Fruit fly (Drosophila melanogaster) whole organism, embryonic: ENCODE measurements around the gene Cpr64Ab.

ENCODE experiments used
- CG1024 ChIP-seq: fragments of 200-800 bp; sonication (Bioruptor generic); IDR thresholded peaks from 2 replicates; pipeline ENCODE4 v1.3.6; 2022; ENCODE audit warnings: missing biosample characterization, missing genetic modification characterization
- CG10321 ChIP-seq: fragments of 200-800 bp; sonication (Bioruptor generic); IDR thresholded peaks from 2 replicates; pipeline ENCODE4 v1.3.6; 2022; ENCODE audit warnings: missing biosample characterization, missing genetic modification characterization
- CG12104 ChIP-seq: fragments of 200-800 bp; sonication (Bioruptor generic); optimal IDR thresholded peaks from 3 replicates; lab custom pipeline; 2016; ENCODE audit warnings: missing biosample characterization, missing genetic modification characterization
- CG14667 ChIP-seq: fragments of 200-800 bp; sonication (Bioruptor generic); IDR thresholded peaks from 2 replicates; pipeline ENCODE4 v1.3.6; 2022; ENCODE audit warnings: missing biosample characterization, missing genetic modification characterization
- CG15601 ChIP-seq: fragments of 200-800 bp; sonication (Bioruptor generic); optimal IDR thresholded peaks from 3 replicates; lab custom pipeline; 2019; ENCODE audit warnings: missing biosample characterization, mild to moderate bottlenecking, missing genetic modification characterization, moderate library complexity
- CG1602 ChIP-seq: fragments of 200-800 bp; sonication (Bioruptor generic); optimal IDR thresholded peaks from 3 replicates; lab custom pipeline; 2016; ENCODE audit warnings: missing biosample characterization, missing genetic modification characterization
- CG1603 ChIP-seq: fragments of 200-800 bp; sonication (Bioruptor generic); optimal IDR thresholded peaks from 2 replicates; lab custom pipeline; 2019; ENCODE audit warnings: missing biosample characterization, mild to moderate bottlenecking, missing genetic modification characterization, moderate library complexity
- CG16815 ChIP-seq: fragments of 200-800 bp; sonication (Bioruptor generic); optimal IDR thresholded peaks from 3 replicates; lab custom pipeline; 2017; ENCODE audit warnings: missing biosample characterization, mild to moderate bottlenecking, missing genetic modification characterization
- CG17385 ChIP-seq: fragments of 200-800 bp; sonication (Bioruptor generic); optimal IDR thresholded peaks from 3 replicates; lab custom pipeline; 2018; ENCODE audit warnings: missing biosample characterization, mild to moderate bottlenecking, missing genetic modification characterization
- CG17568 ChIP-seq: fragments of 200-800 bp; sonication (Bioruptor generic); optimal IDR thresholded peaks from 2 replicates; lab custom pipeline; 2018; ENCODE audit warnings: missing biosample characterization, mild to moderate bottlenecking, missing genetic modification characterization, moderate library complexity
- CG2712 ChIP-seq: fragments of 200-800 bp; optimal IDR thresholded peaks from 3 replicates; lab custom pipeline; 2019; ENCODE audit warnings: missing biosample characterization, mild to moderate bottlenecking, missing genetic modification characterization, moderate library complexity
- CG3726 ChIP-seq: fragments of 200-800 bp; sonication (Bioruptor generic); IDR thresholded peaks from 3 replicates; pipeline ENCODE4, ENCODE4 v1.3.6; 2022; ENCODE audit warnings: missing biosample characterization, missing genetic modification characterization
- CG4424 ChIP-seq: fragments of 200-800 bp; sonication (Bioruptor generic); optimal IDR thresholded peaks from 3 replicates; lab custom pipeline; 2016; ENCODE audit warnings: missing biosample characterization, missing genetic modification characterization
- CG5180 ChIP-seq: fragments of 200-800 bp; sonication (Bioruptor generic); optimal IDR thresholded peaks from 3 replicates; lab custom pipeline; 2017; ENCODE audit warnings: missing biosample characterization, missing genetic modification characterization, mild to moderate bottlenecking, moderate library complexity, missing genetic modification reagents
- CG6272 ChIP-seq: fragments of 200-800 bp; sonication (Bioruptor generic); IDR thresholded peaks from 2 replicates; pipeline ENCODE4 v1.3.6; 2022; ENCODE audit warnings: missing biosample characterization, missing genetic modification characterization
- CG6689 ChIP-seq: fragments of 200-800 bp; sonication (Bioruptor generic); IDR thresholded peaks from 2 replicates; pipeline ENCODE4 v1.3.6; 2022; ENCODE audit warnings: missing biosample characterization, missing genetic modification characterization
- CG7556 ChIP-seq: fragments of 200-800 bp; sonication (Bioruptor generic); optimal IDR thresholded peaks from 2 replicates; lab custom pipeline; 2017; ENCODE audit warnings: missing biosample characterization, mild to moderate bottlenecking, missing genetic modification characterization
- CG7928 ChIP-seq: fragments of 200-800 bp; sonication (Bioruptor generic); optimal IDR thresholded peaks from 2 replicates; lab custom pipeline; 2017; ENCODE audit warnings: missing biosample characterization, mild to moderate bottlenecking, missing genetic modification characterization
- CG7987 ChIP-seq: fragments of 200-800 bp; sonication (Bioruptor generic); optimal IDR thresholded peaks from 2 replicates; lab custom pipeline; 2018; ENCODE audit warnings: missing biosample characterization, mild to moderate bottlenecking, missing genetic modification characterization, moderate library complexity
- CG9727 ChIP-seq: fragments of 200-800 bp; sonication (Bioruptor generic); optimal IDR thresholded peaks from 3 replicates; lab custom pipeline; 2017; ENCODE audit warnings: missing biosample characterization, mild to moderate bottlenecking, missing genetic modification characterization
- Deaf1 ChIP-seq: fragments of 200-800 bp; optimal IDR thresholded peaks from 3 replicates; lab custom pipeline; 2019; ENCODE audit warnings: missing biosample characterization, mild to moderate bottlenecking, missing genetic modification characterization, moderate library complexity
- Hey ChIP-seq: fragments of 200-800 bp; sonication (Bioruptor generic); optimal IDR thresholded peaks from 3 replicates; lab custom pipeline; 2018; ENCODE audit warnings: missing biosample characterization, mild to moderate bottlenecking, missing genetic modification characterization
- Hr51 ChIP-seq, 2 experiments: fragments of 200-800 bp; sonication (Bioruptor generic); optimal IDR thresholded peaks; 2 replicates in 1 of 2; 3 replicates in 1 of 2; lab custom pipeline; 2016 to 2018; ENCODE audit warnings: missing biosample characterization in 2 of 2, missing genetic modification characterization in 2 of 2, mild to moderate bottlenecking in 1 of 2, moderate library complexity in 1 of 2
- Mad ChIP-seq: fragments of 200-800 bp; sonication (Bioruptor generic); optimal IDR thresholded peaks from 2 replicates; lab custom pipeline; 2016; ENCODE audit warnings: missing biosample characterization, missing genetic modification characterization
- Mrtf ChIP-seq: fragments of 200-800 bp; sonication (Bioruptor generic); IDR thresholded peaks from 3 replicates; pipeline ENCODE4 v1.3.6; 2022; ENCODE audit warnings: missing biosample characterization, missing genetic modification characterization
- Nf-YB ChIP-seq: fragments of 200-800 bp; sonication (Bioruptor generic); optimal IDR thresholded peaks from 3 replicates; lab custom pipeline; 2019; ENCODE audit warnings: missing biosample characterization, mild to moderate bottlenecking, missing genetic modification characterization, moderate library complexity
- Ravus ChIP-seq: fragments of 200-800 bp; sonication (Bioruptor generic); IDR thresholded peaks from 2 replicates; pipeline ENCODE4 v1.3.6; 2022; ENCODE audit warnings: missing biosample characterization, missing genetic modification characterization
- Sox102F ChIP-seq: fragments of 200-800 bp; sonication (Bioruptor generic); optimal IDR thresholded peaks from 2 replicates; lab custom pipeline; 2018; ENCODE audit warnings: missing biosample characterization, mild to moderate bottlenecking, missing genetic modification characterization, moderate library complexity
- TFAM ChIP-seq: fragments of 200-800 bp; sonication (Bioruptor generic); optimal IDR thresholded peaks from 2 replicates; lab custom pipeline; 2017; ENCODE audit warnings: missing biosample characterization, missing genetic modification characterization, inconsistent platforms
- ato ChIP-seq: fragments of 200-800 bp; sonication (Bioruptor generic); IDR thresholded peaks from 2 replicates; pipeline ENCODE4 v1.3.6; 2022; ENCODE audit warnings: missing biosample characterization, missing genetic modification characterization; ENCODE audit not compliant: partially characterized antibody
- bab2 ChIP-seq: fragments of 200-800 bp; sonication (Bioruptor generic); optimal IDR thresholded peaks from 2 replicates; lab custom pipeline; 2016; ENCODE audit warnings: missing biosample characterization, missing genetic modification characterization
- cad ChIP-seq: fragments of >200 bp; optimal IDR thresholded peaks from 2 replicates; lab custom pipeline; 2017; ENCODE audit warnings: missing biosample characterization, missing genetic modification characterization
- caup ChIP-seq: fragments of 200-800 bp; sonication (Bioruptor generic); optimal IDR thresholded peaks from 3 replicates; lab custom pipeline; 2017; ENCODE audit warnings: missing biosample characterization, mild to moderate bottlenecking, missing genetic modification characterization, moderate library complexity; ENCODE audit not compliant: severe bottlenecking
- dpn ChIP-seq, 2 experiments: fragments of 200-800 bp; sonication (Bioruptor generic); optimal IDR thresholded peaks; 3 replicates each; lab custom pipeline; 2016; ENCODE audit warnings: missing biosample characterization in 2 of 2, missing genetic modification characterization in 2 of 2
- insv ChIP-seq, 2 experiments: fragments of 200-800 bp; sonication (Bioruptor generic); optimal IDR thresholded peaks; 3 replicates each; lab custom pipeline; 2016 to 2018; ENCODE audit warnings: missing biosample characterization in 2 of 2, missing genetic modification characterization in 2 of 2
- jigr1 ChIP-seq: fragments of 200-800 bp; sonication (Bioruptor generic); IDR thresholded peaks from 3 replicates; pipeline ENCODE4 v1.3.6; 2022; ENCODE audit warnings: missing biosample characterization, missing genetic modification characterization
- klu ChIP-seq: fragments of 200-800 bp; sonication (Bioruptor generic); IDR thresholded peaks from 2 replicates; pipeline ENCODE4 v1.3.6; 2022; ENCODE audit warnings: missing biosample characterization, missing genetic modification characterization
- mirr ChIP-seq: fragments of 200-800 bp; sonication (Bioruptor generic); optimal IDR thresholded peaks from 3 replicates; lab custom pipeline; 2018; ENCODE audit warnings: missing biosample characterization, mild to moderate bottlenecking, missing genetic modification characterization
- pan ChIP-seq, 4 experiments: fragments of >200 bp in 3 of 4; fragments of 200-800 bp in 1 of 4; sonication (Bioruptor generic) in 1 of 4; optimal IDR thresholded peaks in 3 of 4; IDR thresholded peaks in 1 of 4; 2 replicates each; pipeline versions ENCODE4 v1.3.6 to Lab custom; 2017 to 2022; ENCODE audit warnings: missing biosample characterization in 2 of 4, missing genetic modification characterization in 2 of 4, mixed read lengths in 1 of 4
- phol ChIP-seq: fragments of 200-800 bp; sonication (Bioruptor generic); optimal IDR thresholded peaks from 3 replicates; lab custom pipeline; 2018; ENCODE audit warnings: missing biosample characterization, mild to moderate bottlenecking, missing genetic modification characterization, moderate library complexity
- pros ChIP-seq: fragments of 200-800 bp; sonication (Bioruptor generic); optimal IDR thresholded peaks from 3 replicates; lab custom pipeline; 2019; ENCODE audit warnings: missing biosample characterization, mild to moderate bottlenecking, missing genetic modification characterization, moderate library complexity
- repo ChIP-seq: fragments of 200-800 bp; sonication (Bioruptor generic); optimal IDR thresholded peaks from 2 replicates; lab custom pipeline; 2016; ENCODE audit warnings: missing biosample characterization, missing genetic modification characterization
- sens ChIP-seq: fragments of 200-800 bp; sonication (Bioruptor generic); peaks from one replicate; lab custom pipeline; 2016; ENCODE audit warnings: missing biosample characterization, missing genetic modification characterization
- sug ChIP-seq: fragments of 200-800 bp; optimal IDR thresholded peaks from 2 replicates; lab custom pipeline; 2019; ENCODE audit warnings: missing biosample characterization, mild to moderate bottlenecking, missing genetic modification characterization, moderate library complexity
- tgo ChIP-seq: fragments of 200-800 bp; sonication (Bioruptor generic); IDR thresholded peaks from 3 replicates; pipeline ENCODE4 v1.3.6; 2022; ENCODE audit warnings: missing biosample characterization, missing genetic modification characterization
- tin ChIP-seq: fragments of 200-800 bp; sonication (Bioruptor generic); optimal IDR thresholded peaks from 3 replicates; lab custom pipeline; 2016; ENCODE audit warnings: missing biosample characterization, missing genetic modification characterization
- trem ChIP-seq: fragments of 200-800 bp; optimal IDR thresholded peaks from 3 replicates; lab custom pipeline; 2019; ENCODE audit warnings: missing biosample characterization, mild to moderate bottlenecking, missing genetic modification characterization, moderate library complexity
- twi ChIP-seq: fragments of 200-800 bp; optimal IDR thresholded peaks from 2 replicates; lab custom pipeline; 2019; ENCODE audit warnings: missing biosample characterization, mild to moderate bottlenecking, missing genetic modification characterization, moderate library complexity
- zen ChIP-seq: fragments of 200-800 bp; sonication (Bioruptor generic); optimal IDR thresholded peaks from 3 replicates; lab custom pipeline; 2018; ENCODE audit warnings: missing biosample characterization, mild to moderate bottlenecking, missing genetic modification characterization, moderate library complexity

The Cpr64Ab gene

DNA sequence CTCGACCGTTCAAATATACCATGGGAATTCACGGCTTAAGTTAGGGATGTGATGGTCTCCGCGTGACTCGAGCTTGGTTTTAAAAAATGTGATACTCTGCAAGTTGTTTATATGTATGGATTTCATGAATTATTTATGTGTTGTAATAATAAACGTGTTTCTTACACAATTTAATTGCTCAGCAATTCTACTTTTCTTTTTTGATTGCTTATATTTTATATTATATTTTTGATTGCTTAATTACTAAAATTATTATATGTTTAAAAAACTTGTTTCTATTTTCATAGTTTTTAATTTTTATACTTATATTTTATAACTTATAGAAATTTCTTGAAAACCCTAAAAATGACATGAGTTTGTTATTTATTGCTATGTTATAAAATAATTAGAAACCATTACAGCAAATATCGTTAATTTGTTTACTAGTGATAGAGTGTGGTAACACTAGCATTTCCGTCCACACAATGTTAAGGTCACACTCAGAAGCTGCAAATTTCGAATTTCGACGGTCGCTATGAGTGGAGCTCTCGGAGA is 43.0 kb upstream of the Cpr64Ab start, which contains the start of the genes ago and CG1265 (continued):
- TF ChIP-seq sug (tag; lab: Kevin White, UChicago) (peak; percentile 43), CG12104 (GFP tag; lab: Kevin White, UChicago) (peak; percentile 54), CG9727 (peak; percentile 53), CG17568 (no peak), sens (GFP tag; lab: Kevin White, UChicago) (peak; percentile 52), bab2 (GFP tag; lab: Kevin White, UChicago) (peak; percentile 27), repo (GFP tag; lab: Kevin White, UChicago) (no peak), tgo (GFP tag; lab: Robert Waterston, UW) (peak; percentile 15; the same call in 1 of the 3 replicates), pan (optimal IDR thresholded peaks at IDR 0.05; lab: Kevin White, UChicago) (no peak), pan (GFP tag; optimal IDR thresholded peaks at IDR 0.05 in 1 of 2, IDR thresholded peaks at IDR 0.05 in 1 of 2) (peak in 1 of 2 experiments; percentile 39), CG17385 (GFP tag; lab: Kevin White, UChicago) (peak; percentile 35), Hey (tag; lab: Kevin White, UChicago) (no peak), Deaf1 (tag; lab: Kevin White, UChicago) (no peak), Nf-YB (GFP tag; lab: Kevin White, UChicago) (peak; percentile 5), cad (GFP tag; lab: Kevin White, UChicago) (no peak), trem (tag; lab: Kevin White, UChicago) (peak; percentile 36), Mad (GFP tag; lab: Kevin White, UChicago) (peak; percentile 10), mirr (peak; percentile 33), klu (GFP tag; lab: Robert Waterston, UW) (peak; percentile 16; the same call in 1 of the 2 replicates), CG2712 (tag; lab: Kevin White, UChicago) (peak; percentile 69), Ravus (GFP tag; lab: Robert Waterston, UW) (no peak), caup (GFP tag; lab: Kevin White, UChicago) (peak; percentile 10), Hr51 (GFP tag; optimal IDR thresholded peaks at IDR 0.05; lab: Kevin White, UChicago) (peak in 1 of 2 experiments; percentile 55), CG6689 (GFP tag; lab: Robert Waterston, UW) (peak; percentile 38; the same call in 1 of the 2 replicates), TFAM (GFP tag; lab: Kevin White, UChicago) (no peak), CG10321 (GFP tag; lab: Robert Waterston, UW) (no peak), pros (no peak), zen (peak; percentile 12), insv (GFP tag; optimal IDR thresholded peaks at IDR 0.05; lab: Kevin White, UChicago) (peak in 1 of 2 experiments; percentile 30), CG5180 (GFP tag; lab: Kevin White, UChicago) (peak; percentile 2), twi (tag; lab: Kevin White, UChicago) (peak; percentile 11), phol (tag; lab: Kevin White, UChicago) (peak; percentile 51), CG16815 (GFP tag; lab: Kevin White, UChicago) (no peak), CG15601 (tag; lab: Kevin White, UChicago) (peak; percentile 46), CG1024 (GFP tag; lab: Robert Waterston, UW) (peak; percentile 32; the same call in 1 of the 2 replicates), tin (GFP tag; lab: Kevin White, UChicago) (peak; percentile 37), jigr1 (GFP tag; lab: Robert Waterston, UW) (no peak), CG7928 (GFP tag; lab: Kevin White, UChicago) (no peak), ato (GFP tag; lab: Robert Waterston, UW) (no peak), CG3726 (GFP tag; lab: Robert Waterston, UW) (no peak), CG6272 (GFP tag; lab: Robert Waterston, UW) (no peak; the same call in 1 of the 2 replicates), Sox102F (peak; percentile 34), dpn (GFP tag; optimal IDR thresholded peaks at IDR 0.05; lab: Kevin White, UChicago) (peak in 1 of 2 experiments; percentile 23), CG7987 (GFP tag; lab: Kevin White, UChicago) (no peak), CG4424 (GFP tag; lab: Kevin White, UChicago) (no peak), Mrtf (GFP tag; lab: Robert Waterston, UW) (no peak), CG1603 (tag; lab: Kevin White, UChicago) (peak; percentile 45), CG7556 (GFP tag; lab: Kevin White, UChicago) (peak; percentile 23), CG1602 (peak; percentile 34), CG14667 (GFP tag; lab: Robert Waterston, UW) (peak; percentile 46; the same call in 1 of the 2 replicates)
